Fruit fly (Drosophila melanogaster) whole organism, embryonic: ENCODE measurements around the gene r2d2.

ENCODE experiments used
- B-H1 ChIP-seq: fragments of 200-800 bp; sonication (Bioruptor generic); IDR thresholded peaks from 3 replicates; pipeline ENCODE4 v1.3.6; 2022; ENCODE audit warnings: missing biosample characterization, missing genetic modification characterization
- BtbVII ChIP-seq: fragments of 200-800 bp; sonication (Bioruptor generic); optimal IDR thresholded peaks from 3 replicates; lab custom pipeline; 2017; ENCODE audit warnings: missing biosample characterization, mild to moderate bottlenecking, missing genetic modification characterization
- CG10462 ChIP-seq: fragments of 200-800 bp; sonication (Bioruptor generic); optimal IDR thresholded peaks from 2 replicates; lab custom pipeline; 2016; ENCODE audit warnings: missing biosample characterization, missing genetic modification characterization
- CG12104 ChIP-seq: fragments of 200-800 bp; sonication (Bioruptor generic); optimal IDR thresholded peaks from 3 replicates; lab custom pipeline; 2016; ENCODE audit warnings: missing biosample characterization, missing genetic modification characterization
- CG12219 ChIP-seq: fragments of 200-800 bp; sonication (Bioruptor generic); optimal IDR thresholded peaks from 3 replicates; lab custom pipeline; 2018; ENCODE audit warnings: missing biosample characterization, mild to moderate bottlenecking, missing genetic modification characterization
- CG1233 ChIP-seq: fragments of 200-800 bp; sonication (Bioruptor generic); optimal IDR thresholded peaks from 4 replicates; lab custom pipeline; 2018; ENCODE audit warnings: missing biosample characterization, mild to moderate bottlenecking, missing genetic modification characterization
- CG14860 ChIP-seq: fragments of 200-800 bp; sonication (Bioruptor generic); IDR thresholded peaks from 3 replicates; pipeline ENCODE4 v1.3.6; 2022; ENCODE audit warnings: missing biosample characterization, missing genetic modification characterization; ENCODE audit not compliant: partially characterized antibody
- CG15269 ChIP-seq: fragments of 200-800 bp; sonication (Bioruptor generic); optimal IDR thresholded peaks from 2 replicates; lab custom pipeline; 2018; ENCODE audit warnings: missing biosample characterization, mild to moderate bottlenecking, missing genetic modification characterization, moderate library complexity
- CG1602 ChIP-seq: fragments of 200-800 bp; sonication (Bioruptor generic); optimal IDR thresholded peaks from 3 replicates; lab custom pipeline; 2016; ENCODE audit warnings: missing biosample characterization, missing genetic modification characterization
- CG17568 ChIP-seq: fragments of 200-800 bp; sonication (Bioruptor generic); optimal IDR thresholded peaks from 2 replicates; lab custom pipeline; 2018; ENCODE audit warnings: missing biosample characterization, mild to moderate bottlenecking, missing genetic modification characterization, moderate library complexity
- CG17612 ChIP-seq: fragments of 200-800 bp; sonication (Bioruptor generic); IDR thresholded peaks from 2 replicates; pipeline ENCODE4 v1.3.6; 2022; ENCODE audit warnings: missing biosample characterization, missing genetic modification characterization
- CG30403 ChIP-seq: fragments of 200-800 bp; sonication (Bioruptor generic); optimal IDR thresholded peaks from 3 replicates; lab custom pipeline; 2016; ENCODE audit warnings: missing biosample characterization, missing genetic modification characterization
- CG3281 ChIP-seq: fragments of 200-800 bp; sonication (Bioruptor generic); optimal IDR thresholded peaks from 3 replicates; lab custom pipeline; 2017; ENCODE audit warnings: missing biosample characterization, mild to moderate bottlenecking, missing genetic modification characterization
- CG7556 ChIP-seq: fragments of 200-800 bp; sonication (Bioruptor generic); optimal IDR thresholded peaks from 2 replicates; lab custom pipeline; 2017; ENCODE audit warnings: missing biosample characterization, mild to moderate bottlenecking, missing genetic modification characterization
- CG7745 ChIP-seq: fragments of 200-800 bp; sonication (Bioruptor generic); optimal IDR thresholded peaks from 2 replicates; lab custom pipeline; 2018; ENCODE audit warnings: missing biosample characterization, mild to moderate bottlenecking, missing genetic modification characterization, moderate library complexity
- CG8478 ChIP-seq: fragments of >200 bp; optimal IDR thresholded peaks from 2 replicates; lab custom pipeline; 2018
- CG9817 ChIP-seq: fragments of 200-800 bp; sonication (Bioruptor generic); optimal IDR thresholded peaks from 2 replicates; lab custom pipeline; 2018; ENCODE audit warnings: missing biosample characterization, mild to moderate bottlenecking, missing genetic modification characterization, moderate library complexity
- CrebB ChIP-seq: fragments of 200-800 bp; sonication (Bioruptor generic); optimal IDR thresholded peaks from 3 replicates; lab custom pipeline; 2018; ENCODE audit warnings: missing biosample characterization, mild to moderate bottlenecking, missing genetic modification characterization
- Dbx ChIP-seq: fragments of 200-800 bp; sonication (Bioruptor generic); IDR thresholded peaks from 3 replicates; pipeline ENCODE4 v1.3.6; 2022; ENCODE audit warnings: missing biosample characterization, missing genetic modification characterization
- H15 ChIP-seq: fragments of 200-800 bp; sonication (Bioruptor generic); IDR thresholded peaks from 3 replicates; pipeline ENCODE4 v1.3.6; 2022; ENCODE audit warnings: missing biosample characterization, missing genetic modification characterization
- HLH54F ChIP-seq: fragments of 200-800 bp; sonication (Bioruptor generic); optimal IDR thresholded peaks from 3 replicates; lab custom pipeline; 2016; ENCODE audit warnings: missing biosample characterization, missing genetic modification characterization
- Hr78 ChIP-seq, 2 experiments: fragments of 200-800 bp in 1 of 2; fragments of >200 bp in 1 of 2; sonication (Bioruptor generic) in 1 of 2; optimal IDR thresholded peaks; 2 replicates each; lab custom pipeline; 2017 to 2019; ENCODE audit warnings: missing biosample characterization in 2 of 2, missing genetic modification characterization in 2 of 2, mild to moderate bottlenecking in 1 of 2, moderate library complexity in 1 of 2
- Max ChIP-seq: fragments of 200-800 bp; sonication (Bioruptor generic); optimal IDR thresholded peaks from 2 replicates; lab custom pipeline; 2016; ENCODE audit warnings: missing biosample characterization, mild to moderate bottlenecking, missing genetic modification characterization
- Myb ChIP-seq: fragments of 200-800 bp; sonication (Bioruptor generic); optimal IDR thresholded peaks from 2 replicates; lab custom pipeline; 2016; ENCODE audit warnings: missing biosample characterization, missing genetic modification characterization
- NFAT ChIP-seq: fragments of 200-800 bp; sonication (Bioruptor generic); IDR thresholded peaks from 2 replicates; pipeline ENCODE4 v1.3.6; 2022; ENCODE audit warnings: missing biosample characterization, missing genetic modification characterization
- Sox100B ChIP-seq: fragments of 200-800 bp; sonication (Bioruptor generic); optimal IDR thresholded peaks from 3 replicates; lab custom pipeline; 2018; ENCODE audit warnings: missing biosample characterization, mild to moderate bottlenecking, missing genetic modification characterization
- Ssrp ChIP-seq: fragments of 200-800 bp; sonication (Bioruptor generic); optimal IDR thresholded peaks from 2 replicates; lab custom pipeline; 2018; ENCODE audit warnings: missing biosample characterization, mild to moderate bottlenecking, missing genetic modification characterization, moderate library complexity
- ash1 ChIP-seq: fragments of 200-800 bp; sonication (Bioruptor generic); optimal IDR thresholded peaks from 2 replicates; lab custom pipeline; 2018; ENCODE audit warnings: missing biosample characterization, mild to moderate bottlenecking, missing genetic modification characterization
- fd96Cb ChIP-seq: fragments of 200-800 bp; sonication (Bioruptor generic); optimal IDR thresholded peaks from 2 replicates; lab custom pipeline; 2018; ENCODE audit warnings: missing biosample characterization, mild to moderate bottlenecking, missing genetic modification characterization, moderate library complexity
- ftz-f1 ChIP-seq: fragments of 200-800 bp; sonication (Bioruptor generic); optimal IDR thresholded peaks from 2 replicates; lab custom pipeline; 2016; ENCODE audit warnings: missing biosample characterization, missing genetic modification characterization
- insv ChIP-seq, 2 experiments: fragments of 200-800 bp; sonication (Bioruptor generic); optimal IDR thresholded peaks; 3 replicates each; lab custom pipeline; 2016 to 2018; ENCODE audit warnings: missing biosample characterization in 2 of 2, missing genetic modification characterization in 2 of 2
- kay ChIP-seq: fragments of 200-800 bp; sonication (Bioruptor generic); optimal IDR thresholded peaks from 2 replicates; lab custom pipeline; 2016; ENCODE audit warnings: missing biosample characterization, missing genetic modification characterization
- klu ChIP-seq: fragments of 200-800 bp; sonication (Bioruptor generic); IDR thresholded peaks from 2 replicates; pipeline ENCODE4 v1.3.6; 2022; ENCODE audit warnings: missing biosample characterization, missing genetic modification characterization
- lov ChIP-seq, 2 experiments: fragments of 200-800 bp in 1 of 2; fragments of >200 bp in 1 of 2; sonication (Bioruptor generic) in 1 of 2; IDR thresholded peaks in 1 of 2; optimal IDR thresholded peaks in 1 of 2; 2 replicates in 1 of 2; 3 replicates in 1 of 2; pipeline versions ENCODE4 v1.3.6 to Lab custom; 2017 to 2022; ENCODE audit warnings: missing biosample characterization in 1 of 2, missing genetic modification characterization in 1 of 2
- nom ChIP-seq: fragments of 200-800 bp; sonication (Bioruptor generic); optimal IDR thresholded peaks from 2 replicates; lab custom pipeline; 2017; ENCODE audit warnings: missing biosample characterization, missing genetic modification characterization, mild to moderate bottlenecking, moderate library complexity, missing genetic modification reagents
- pita ChIP-seq: fragments of 200-800 bp; sonication (Bioruptor generic); optimal IDR thresholded peaks from 2 replicates; lab custom pipeline; 2017; ENCODE audit warnings: missing biosample characterization, mild to moderate bottlenecking, missing genetic modification characterization
- prd ChIP-seq, 3 experiments: fragments of >200 bp in 2 of 3; fragments of 200-800 bp in 1 of 3; sonication (Bioruptor generic) in 1 of 3; optimal IDR thresholded peaks in 2 of 3; IDR thresholded peaks in 1 of 3; 2 replicates in 2 of 3; 3 replicates in 1 of 3; pipeline versions ENCODE4 v1.3.6 to Lab custom; 2017 to 2022; ENCODE audit warnings: missing biosample characterization in 1 of 3, missing genetic modification characterization in 1 of 3
- pros ChIP-seq: fragments of 200-800 bp; sonication (Bioruptor generic); optimal IDR thresholded peaks from 3 replicates; lab custom pipeline; 2019; ENCODE audit warnings: missing biosample characterization, mild to moderate bottlenecking, missing genetic modification characterization, moderate library complexity
- pzg ChIP-seq: fragments of 200-800 bp; sonication (Bioruptor generic); optimal IDR thresholded peaks from 3 replicates; lab custom pipeline; 2018; ENCODE audit warnings: missing biosample characterization, mild to moderate bottlenecking, missing genetic modification characterization, moderate library complexity
- sc ChIP-seq, 3 experiments: fragments of >200 bp in 2 of 3; fragments of 200-800 bp in 1 of 3; sonication (Bioruptor generic) in 1 of 3; optimal IDR thresholded peaks; 2 replicates in 2 of 3; 3 replicates in 1 of 3; lab custom pipeline; 2017; ENCODE audit warnings: mild to moderate bottlenecking in 1 of 3, missing biosample characterization in 1 of 3, missing genetic modification characterization in 1 of 3, missing genetic modification reagents in 1 of 3
- slbo ChIP-seq: fragments of 200-800 bp; sonication (Bioruptor generic); IDR thresholded peaks from 2 replicates; pipeline ENCODE4 v1.3.6; 2022; ENCODE audit warnings: missing biosample characterization, missing genetic modification characterization
- sna ChIP-seq: fragments of 200-800 bp; sonication (Bioruptor generic); IDR thresholded peaks from 2 replicates; pipeline ENCODE4 v1.3.6; 2022; ENCODE audit warnings: missing biosample characterization, missing genetic modification characterization; ENCODE audit not compliant: partially characterized antibody
- so ChIP-seq: fragments of 200-800 bp; sonication (Bioruptor generic); IDR thresholded peaks from 3 replicates; pipeline ENCODE4 v1.3.6; 2022; ENCODE audit warnings: missing biosample characterization, missing genetic modification characterization
- sug ChIP-seq: fragments of 200-800 bp; optimal IDR thresholded peaks from 2 replicates; lab custom pipeline; 2019; ENCODE audit warnings: missing biosample characterization, mild to moderate bottlenecking, missing genetic modification characterization, moderate library complexity
- tio ChIP-seq: fragments of 200-800 bp; sonication (Bioruptor generic); optimal IDR thresholded peaks from 2 replicates; lab custom pipeline; 2017; ENCODE audit warnings: missing biosample characterization, missing genetic modification characterization, inconsistent platforms
- toy ChIP-seq: fragments of 200-800 bp; sonication (Bioruptor generic); IDR thresholded peaks from 2 replicates; pipeline ENCODE4 v1.3.6; 2022; ENCODE audit warnings: missing biosample characterization, missing genetic modification characterization
- vfl ChIP-seq: fragments of 200-800 bp; sonication (Bioruptor generic); optimal IDR thresholded peaks from 2 replicates; lab custom pipeline; 2016; ENCODE audit warnings: missing biosample characterization, missing genetic modification characterization
- wdn ChIP-seq: fragments of 200-800 bp; sonication (Bioruptor generic); IDR thresholded peaks from 2 replicates; pipeline ENCODE4 v1.3.6; 2022; ENCODE audit warnings: missing biosample characterization, missing genetic modification characterization
- wor ChIP-seq: fragments of 200-800 bp; sonication (Bioruptor generic); IDR thresholded peaks from 2 replicates; pipeline ENCODE4 v1.3.6; 2022; ENCODE audit warnings: missing biosample characterization, missing genetic modification characterization
- z ChIP-seq: fragments of 200-800 bp; sonication (Bioruptor generic); IDR thresholded peaks from 3 replicates; pipeline ENCODE4 v1.3.6; 2022; ENCODE audit warnings: missing biosample characterization, missing genetic modification characterization

Gene r2d2

DNA sequence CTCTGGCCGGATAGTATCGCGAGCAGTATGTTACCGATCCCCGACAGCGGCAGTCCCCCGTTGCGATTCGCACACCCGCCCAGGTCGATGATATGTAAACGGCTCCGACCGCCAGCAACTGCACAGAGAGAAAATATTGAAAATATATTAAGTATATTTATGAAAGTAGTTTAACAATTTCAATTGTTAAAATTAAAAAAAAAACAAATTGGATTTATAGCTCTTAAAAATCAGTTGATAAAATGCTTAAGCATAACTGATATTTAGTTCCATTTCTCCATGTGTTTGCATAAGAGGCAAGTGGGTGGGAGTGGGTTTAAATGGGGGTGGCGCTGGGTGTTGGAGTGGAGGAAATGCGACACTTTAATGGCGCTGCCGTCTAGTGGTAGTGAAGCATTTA lies 49.5 kb downstream of the r2d2 start (continued):
- TF ChIP-seq z (GFP tag; lab: Robert Waterston, UW) (no peak), ash1 (GFP tag; lab: Kevin White, UChicago) (no peak), NFAT (GFP tag; lab: Robert Waterston, UW) (no peak), CG1233 (GFP tag; lab: Kevin White, UChicago) (no peak), CG14860 (no peak), slbo (GFP tag; lab: Robert Waterston, UW) (peak; percentile 57), Max (GFP tag; lab: Kevin White, UChicago) (no peak), so (0 out of 3 replicates have a peak, but pooled peaks have one; percentile 50), CG9817 (tag; lab: Kevin White, UChicago) (peak; percentile 23), toy (GFP tag; lab: Robert Waterston, UW) (no peak), nom (GFP tag; lab: Kevin White, UChicago) (no peak), sna (GFP tag; lab: Robert Waterston, UW) (no peak), BtbVII (GFP tag; lab: Kevin White, UChicago) (no peak), CG12219 (GFP tag; lab: Kevin White, UChicago) (no peak), sc (optimal IDR thresholded peaks at IDR 0.05; lab: Kevin White, UChicago) (no peak), sc (GFP tag; optimal IDR thresholded peaks at IDR 0.05; lab: Kevin White, UChicago) (no peak), CG12104 (GFP tag; lab: Kevin White, UChicago) (no peak), B-H1 (GFP tag; lab: Robert Waterston, UW) (no peak), CG17568 (GFP tag; lab: Kevin White, UChicago) (no peak), pzg (GFP tag; lab: Kevin White, UChicago) (no peak), Ssrp (peak; percentile 3), lov (optimal IDR thresholded peaks at IDR 0.05; lab: Kevin White, UChicago) (no peak), lov (GFP tag; IDR thresholded peaks at IDR 0.05; lab: Robert Waterston, UW) (no peak), wdn (GFP tag; lab: Robert Waterston, UW) (no peak), insv (GFP tag; optimal IDR thresholded peaks at IDR 0.05; lab: Kevin White, UChicago) (no peak), H15 (no peak), CG8478 (lab: Kevin White, UChicago) (no peak), CG15269 (tag; lab: Kevin White, UChicago) (peak; percentile 23), CrebB (tag; lab: Kevin White, UChicago) (no peak), CG30403 (GFP tag; lab: Kevin White, UChicago) (no peak), prd (optimal IDR thresholded peaks at IDR 0.05; lab: Kevin White, UChicago) (no peak), prd (GFP tag; IDR thresholded peaks at IDR 0.05; lab: Robert Waterston, UW) (peak; percentile 39; the same call in 1 of the 3 replicates), CG10462 (no peak), pros (GFP tag; lab: Kevin White, UChicago) (no peak), Myb (GFP tag; lab: Kevin White, UChicago) (no peak), HLH54F (GFP tag; lab: Kevin White, UChicago) (no peak), CG17612 (GFP tag; lab: Robert Waterston, UW) (no peak), ftz-f1 (GFP tag; lab: Kevin White, UChicago) (no peak), CG7745 (tag; lab: Kevin White, UChicago) (no peak), pita (GFP tag; lab: Kevin White, UChicago) (no peak), klu (GFP tag; lab: Robert Waterston, UW) (0 out of 2 replicates have a peak, but pooled peaks have one; percentile 10), tio (GFP tag; lab: Kevin White, UChicago) (no peak), Hr78 (GFP tag; optimal IDR thresholded peaks at IDR 0.05; lab: Kevin White, UChicago) (no peak), CG3281 (GFP tag; lab: Kevin White, UChicago) (no peak), wor (GFP tag; lab: Robert Waterston, UW) (0 out of 2 replicates have a peak, but pooled peaks have one; percentile 34), Sox100B (GFP tag; lab: Kevin White, UChicago) (peak; percentile 0), CG7556 (GFP tag; lab: Kevin White, UChicago) (peak; percentile 41), Dbx (peak; percentile 64; the same call in 2 of the 3 replicates), CG1602 (GFP tag; lab: Kevin White, UChicago) (no peak), kay (GFP tag; lab: Kevin White, UChicago) (no peak), fd96Cb (tag; lab: Kevin White, UChicago) (no peak), sug (no peak), vfl (GFP tag; lab: Kevin White, UChicago) (no peak)
